Worm (Caenorhabditis elegans): ENCODE data around the gene ZC178.2.

- TF ChIP-seq sox-2 (GFP tag; IDR thresholded peaks at IDR 0.05) (no peak), fax-1 (tag; optimal IDR thresholded peaks at IDR 0.05) (no peak), ceh-30 (tag; optimal IDR thresholded peaks at IDR 0.05) (no peak), pha-4 (tag; optimal IDR thresholded peaks at IDR 0.05) (no peak), madf-2 (tag; optimal IDR thresholded peaks at IDR 0.05) (no peak), K02D7.2 (tag; optimal IDR thresholded peaks at IDR 0.05) (no peak), ceh-9 (tag; optimal IDR thresholded peaks at IDR 0.05) (no peak), unc-42 (tag; optimal IDR thresholded peaks at IDR 0.05) (no peak), elt-4 (tag; optimal IDR thresholded peaks at IDR 0.05) (no peak), hlh-8 (tag; optimal IDR thresholded peaks at IDR 0.05) (no peak), pag-3 (tag; optimal IDR thresholded peaks at IDR 0.05; ENCODE audit: borderline replicate concordance) (no peak), gmeb-2 (tag; optimal IDR thresholded peaks at IDR 0.05) (no peak)
These were observed 27.3 kb upstream of the ZC178.2 start, which contains the start of gene ZC196.2 for ce11 chrV:8739136-8739535.

All from whole organism, late embryonic.